Worm (Caenorhabditis elegans) whole organism, L3 larva: ENCODE measurements around the gene gop-1.

Experiments used
- mdl-1 ChIP-seq: fragments of 150-350 bp; optimal IDR thresholded peaks from 2 replicates; lab custom pipeline; 2014; ENCODE audit warnings: missing biosample characterization, missing genetic modification characterization
- nfya-1 ChIP-seq: sonication (generic microtip); optimal IDR thresholded peaks from 2 replicates; lab custom pipeline; 2017; ENCODE audit warnings: missing genetic modification characterization, mild to moderate bottlenecking, missing compliant biosample characterization, antibody characterized with exemption, moderate library complexity; ENCODE audit not compliant: insufficient read depth
- nhr-237 ChIP-seq: fragments of 150-350 bp; optimal IDR thresholded peaks from 2 replicates; lab custom pipeline; 2014; ENCODE audit warnings: missing biosample characterization, missing genetic modification characterization
- zag-1 ChIP-seq: fragments of 150-350 bp; optimal IDR thresholded peaks from 2 replicates; lab custom pipeline; 2014; ENCODE audit warnings: missing biosample characterization, missing genetic modification characterization

ce11 chrIII:5214162-5214561 lies 40.1 kb upstream of the gop-1 start:
- TF ChIP-seq nhr-237 (tag; lab: Kevin White, UChicago) (no peak), mdl-1 (tag; lab: Kevin White, UChicago) (no peak), nfya-1 (no peak), zag-1 (tag; lab: Kevin White, UChicago) (no peak)
